Fruit fly (Drosophila melanogaster): ENCODE results near the gene CG33111.
"Not testable (repeated sequence)": the region's sequence is repeated elsewhere in the genome, so short reads cannot be mapped to it uniquely, and the experiment has no call there.

The CG33111 gene

DNA sequence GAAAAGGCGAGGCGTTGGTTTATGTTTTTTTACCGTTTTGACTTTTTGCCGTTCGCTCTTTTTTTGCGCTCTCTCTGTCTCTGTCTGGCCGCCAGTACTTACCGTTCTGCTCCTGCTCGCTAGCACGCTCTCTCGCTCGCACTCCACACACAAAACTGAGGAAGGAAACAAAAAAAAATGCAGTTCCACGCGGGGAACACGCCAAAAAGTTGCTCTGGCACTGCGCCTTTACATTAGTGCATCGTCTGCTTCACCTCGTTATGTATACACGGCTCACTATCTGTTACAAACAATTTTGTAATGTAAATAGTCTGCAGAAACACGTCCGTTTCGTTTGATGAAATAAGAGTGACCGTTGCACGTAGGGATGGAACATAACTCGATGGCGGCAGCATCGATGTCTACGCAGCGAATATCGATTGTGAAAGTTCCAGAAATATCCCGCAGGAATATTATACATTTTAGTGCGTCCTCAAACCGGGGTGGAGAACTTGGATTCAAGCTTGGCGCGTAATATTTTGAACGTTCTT is at the start of gene CG33111, which contains the start of gene eIF4G2:
Gene CG33111, minus strand, starts transcription at position 359 of the 530 bp plus-strand sequence.
Gene eIF4G2, minus strand, starts transcription at position 359 of the 530 bp plus-strand sequence.
- TF ChIP-seq Hr78 (GFP tag; optimal IDR thresholded peaks at IDR 0.05) (no peak), tai (GFP tag; optimal IDR thresholded peaks at IDR 0.05) (no peak), Abd-B (GFP tag; optimal IDR thresholded peaks at IDR 0.05) (no peak), foxo (GFP tag; optimal IDR thresholded peaks at IDR 0.05) (peak in 1 of 2 experiments; percentile 36), CrebA (GFP tag; optimal IDR thresholded peaks at IDR 0.05; ENCODE audit: borderline replicate concordance) (no peak), Rel (GFP tag; optimal IDR thresholded peaks at IDR 0.05) (no peak), Rel (tag; optimal IDR thresholded peaks at IDR 0.05) (no peak), Sp1 (GFP tag; optimal IDR thresholded peaks at IDR 0.05) (peak; percentile 54), Hr83 (GFP tag; optimal IDR thresholded peaks at IDR 0.05; ENCODE audit: poor library complexity, severe bottlenecking) (peak; percentile 12), Jra (GFP tag; optimal IDR thresholded peaks at IDR 0.05) (peak; percentile 48), usp (GFP tag; optimal IDR thresholded peaks at IDR 0.05) (no peak), HLH106 (tag; optimal IDR thresholded peaks at IDR 0.05) (peak; percentile 12), h (GFP tag; optimal IDR thresholded peaks at IDR 0.05) (peak; percentile 42), sv (GFP tag; optimal IDR thresholded peaks at IDR 0.05) (no peak), rgr (GFP tag; optimal IDR thresholded peaks at IDR 0.05) (peak; percentile 37)

- TF ChIP-seq Abd-B (GFP tag; optimal IDR thresholded peaks at IDR 0.05): no peak
- no peak for TF ChIP-seq Hr83 (GFP tag; optimal IDR thresholded peaks at IDR 0.05; ENCODE audit: poor library complexity, severe bottlenecking)
- TF ChIP-seq psq (GFP tag; optimal IDR thresholded peaks at IDR 0.05): no peak
- no peak for TF ChIP-seq sv (GFP tag; optimal IDR thresholded peaks at IDR 0.05)
- TF ChIP-seq OdsH (GFP tag; optimal IDR thresholded peaks at IDR 0.05): no peak
- no peak for TF ChIP-seq br (GFP tag; optimal IDR thresholded peaks at IDR 0.05)
- no peak for TF ChIP-seq ey (GFP tag; optimal IDR thresholded peaks at IDR 0.05)
- no peak for TF ChIP-seq Rel (GFP tag; optimal IDR thresholded peaks at IDR 0.05)
- TF ChIP-seq Rel (tag; optimal IDR thresholded peaks at IDR 0.05): no peak
- TF ChIP-seq woc (GFP tag; optimal IDR thresholded peaks at IDR 0.05): no peak
Measured at dm6 chr3R:23867825-23868224, 48.8 kb upstream of the CG33111 start.

DNA sequence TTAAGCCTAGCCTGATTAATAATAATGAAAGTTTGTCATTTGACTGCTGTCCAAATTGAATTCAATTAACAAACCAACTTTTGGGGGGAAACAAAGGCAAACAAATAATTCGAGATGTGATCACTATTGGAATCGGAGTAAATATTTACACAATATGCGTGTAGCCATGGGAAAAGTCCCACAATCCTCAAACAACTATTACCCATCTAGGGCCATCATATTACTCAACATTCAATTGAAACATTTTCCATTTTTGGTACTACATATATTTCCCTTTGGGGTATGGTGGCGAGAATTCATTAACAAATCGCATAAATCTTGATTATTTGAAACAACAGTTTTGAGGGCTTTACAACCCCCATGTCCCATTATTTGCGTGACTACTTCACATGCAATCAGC is 48.2 kb upstream of the CG33111 start:
- TF ChIP-seq lola (GFP tag; optimal IDR thresholded peaks at IDR 0.05) (no peak), fru (GFP tag; optimal IDR thresholded peaks at IDR 0.05) (no peak), tai (GFP tag; optimal IDR thresholded peaks at IDR 0.05) (no peak), jim (GFP tag; optimal IDR thresholded peaks at IDR 0.05) (no peak), Hr83 (GFP tag; optimal IDR thresholded peaks at IDR 0.05; ENCODE audit: poor library complexity, severe bottlenecking) (no peak), Jra (GFP tag; optimal IDR thresholded peaks at IDR 0.05) (no peak), sage (GFP tag; optimal IDR thresholded peaks at IDR 0.05) (no peak), N (GFP tag; optimal IDR thresholded peaks at IDR 0.05) (no peak), Vsx2 (GFP tag; optimal IDR thresholded peaks at IDR 0.05; ENCODE audit: partially characterized antibody) (no peak), Sp1 (GFP tag; optimal IDR thresholded peaks at IDR 0.05) (no peak), Hr78 (GFP tag; optimal IDR thresholded peaks at IDR 0.05) (no peak), sv (GFP tag; optimal IDR thresholded peaks at IDR 0.05) (no peak)

DNA sequence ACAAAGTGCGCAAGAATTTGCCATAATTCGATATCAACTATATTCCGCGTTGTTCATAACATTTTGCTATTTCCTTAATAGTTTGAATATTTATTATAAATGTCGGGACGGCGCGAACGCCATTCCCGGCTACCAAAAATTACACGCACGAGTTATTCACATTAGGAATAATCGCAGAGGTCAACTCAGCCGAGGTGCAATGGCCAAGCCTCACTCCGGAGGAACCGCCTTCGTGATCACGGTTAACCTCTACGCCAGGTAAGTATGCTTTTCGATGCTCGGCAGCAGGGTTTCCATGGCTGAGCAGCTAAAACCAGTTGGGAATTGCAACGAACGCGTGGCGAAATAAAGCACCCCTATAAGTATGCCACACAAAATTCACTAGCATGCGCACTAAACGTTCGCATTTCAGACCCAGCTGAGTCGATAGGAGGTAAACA is 40.3 kb upstream of the CG33111 start:
- TF ChIP-seq rgr (GFP tag; optimal IDR thresholded peaks at IDR 0.05): peak; percentile 67
- peak; percentile 40 for TF ChIP-seq Sp1 (GFP tag; optimal IDR thresholded peaks at IDR 0.05)
- TF ChIP-seq ey (GFP tag; optimal IDR thresholded peaks at IDR 0.05): peak; percentile 66
- TF ChIP-seq CG32264 (GFP tag; optimal IDR thresholded peaks at IDR 0.05): peak; percentile 8
- peak; percentile 28 for TF ChIP-seq sage (GFP tag; optimal IDR thresholded peaks at IDR 0.05)
- peak; percentile 63 for TF ChIP-seq Hr83 (GFP tag; optimal IDR thresholded peaks at IDR 0.05; ENCODE audit: poor library complexity, severe bottlenecking)
- TF ChIP-seq Hnf4 (GFP tag; optimal IDR thresholded peaks at IDR 0.05): peak; percentile 83
- TF ChIP-seq woc (GFP tag; optimal IDR thresholded peaks at IDR 0.05): peak; percentile 42
- TF ChIP-seq CG9705 (GFP tag; optimal IDR thresholded peaks at IDR 0.05): peak; percentile 15
- TF ChIP-seq OdsH (GFP tag; optimal IDR thresholded peaks at IDR 0.05): peak; percentile 59
- TF ChIP-seq dl (GFP tag; optimal IDR thresholded peaks at IDR 0.05; ENCODE audit: insufficient read depth in 1 of 2, partially characterized antibody in 2 of 2): peak in 1 of 2 experiments; percentile 10
- TF ChIP-seq foxo (GFP tag; optimal IDR thresholded peaks at IDR 0.05): peak in 1 of 2 experiments; percentile 70
- peak; percentile 80 for TF ChIP-seq h (GFP tag; optimal IDR thresholded peaks at IDR 0.05)
- TF ChIP-seq Dif (GFP tag; optimal IDR thresholded peaks at IDR 0.05; ENCODE audit: partially characterized antibody): peak; percentile 28
- TF ChIP-seq dmrt93B (GFP tag; optimal IDR thresholded peaks at IDR 0.05): peak; percentile 11
- TF ChIP-seq HLH106 (tag; optimal IDR thresholded peaks at IDR 0.05): peak; percentile 26
- TF ChIP-seq br (GFP tag; optimal IDR thresholded peaks at IDR 0.05): peak; percentile 72
- TF ChIP-seq sv (GFP tag; optimal IDR thresholded peaks at IDR 0.05): peak; percentile 42
- TF ChIP-seq Rel (GFP tag; optimal IDR thresholded peaks at IDR 0.05): not testable (repeated sequence)
- peak; percentile 52 for TF ChIP-seq Rel (tag; optimal IDR thresholded peaks at IDR 0.05)
- peak; percentile 52 for TF ChIP-seq psq (GFP tag; optimal IDR thresholded peaks at IDR 0.05)
- peak; percentile 75 for TF ChIP-seq fru (GFP tag; optimal IDR thresholded peaks at IDR 0.05)

Data from whole organism, wandering third instar larva.